Worm (Caenorhabditis elegans) whole organism, L4/young adult: ENCODE measurements around the gene T05G5.4.

Source experiments
- W03F9.2 ChIP-seq: fragments of 150-350 bp; optimal IDR thresholded peaks from 2 replicates; lab custom pipeline; 2014; ENCODE audit warnings: missing biosample characterization, missing genetic modification characterization
- dao-5 ChIP-seq: sonication (generic microtip); optimal IDR thresholded peaks from 2 replicates; lab custom pipeline; 2016; ENCODE audit warnings: missing genotype, missing genetic modification characterization, moderate library complexity, missing compliant biosample characterization
- him-1 ChIP-seq: sonication (generic microtip); optimal IDR thresholded peaks from 2 replicates; lab custom pipeline; 2016; ENCODE audit warnings: missing genotype, missing genetic modification reagents, missing genetic modification characterization, missing compliant biosample characterization

DNA sequence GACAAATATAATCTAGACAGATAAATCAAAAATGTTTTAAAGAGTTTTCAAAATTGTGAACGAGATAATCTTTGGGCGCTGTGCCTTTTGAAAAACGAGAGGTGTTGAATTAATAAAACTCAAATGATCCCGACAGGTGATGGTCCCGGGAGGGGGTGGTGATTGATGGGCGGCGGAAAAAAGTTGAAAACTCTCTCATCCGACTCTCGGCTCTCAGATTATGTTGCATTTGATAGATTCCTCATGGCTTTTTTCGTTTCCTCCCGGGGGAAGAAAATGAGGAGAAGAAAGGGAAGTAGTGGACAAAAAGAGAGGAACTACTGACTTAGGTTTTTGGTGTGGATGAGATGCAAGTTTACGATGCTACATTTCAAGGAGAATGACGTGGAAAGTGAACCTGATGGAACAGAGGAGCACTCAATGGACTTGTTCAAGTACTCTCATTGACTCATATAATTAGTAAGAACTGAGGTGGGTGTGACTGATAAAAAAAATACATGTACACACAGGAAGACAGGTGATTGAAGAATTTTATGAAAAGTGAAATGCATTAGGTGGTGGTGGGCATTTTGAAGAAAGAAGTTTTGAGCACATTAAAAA is 17.3 kb upstream of the T05G5.4 start:
- no peak for TF ChIP-seq dao-5 (tag; lab: Kevin White, UChicago)
- no peak for TF ChIP-seq him-1
- TF ChIP-seq W03F9.2 (tag; lab: Kevin White, UChicago), result no peak
